Fruit fly (Drosophila melanogaster) whole organism, embryonic: Measurements from ENCODE around the gene CG2818.

Experiments
- Atf6 ChIP-seq: fragments of 200-800 bp; sonication (Bioruptor generic); IDR thresholded peaks from 2 replicates; pipeline ENCODE4 v1.3.6; 2022; ENCODE audit warnings: missing biosample characterization, missing genetic modification characterization
- BtbVII ChIP-seq: fragments of 200-800 bp; sonication (Bioruptor generic); optimal IDR thresholded peaks from 3 replicates; lab custom pipeline; 2017; ENCODE audit warnings: missing biosample characterization, mild to moderate bottlenecking, missing genetic modification characterization
- CG1024 ChIP-seq: fragments of 200-800 bp; sonication (Bioruptor generic); IDR thresholded peaks from 2 replicates; pipeline ENCODE4 v1.3.6; 2022; ENCODE audit warnings: missing biosample characterization, missing genetic modification characterization
- CG11456 ChIP-seq: fragments of 200-800 bp; sonication (Bioruptor generic); IDR thresholded peaks from 3 replicates; pipeline ENCODE4 v1.3.6; 2022; ENCODE audit warnings: missing biosample characterization, missing genetic modification characterization
- CG11695 ChIP-seq: fragments of 200-800 bp; sonication (Bioruptor generic); IDR thresholded peaks from 3 replicates; pipeline ENCODE4 v1.3.6; 2022; ENCODE audit warnings: missing biosample characterization, missing genetic modification characterization
- CG11696 ChIP-seq: fragments of 200-800 bp; sonication (Bioruptor generic); IDR thresholded peaks from 2 replicates; pipeline ENCODE4 v1.3.6; 2022; ENCODE audit warnings: missing biosample characterization, missing genetic modification characterization
- CG13296 ChIP-seq: fragments of 200-800 bp; sonication (Bioruptor generic); optimal IDR thresholded peaks from 3 replicates; lab custom pipeline; 2018; ENCODE audit warnings: missing biosample characterization, mild to moderate bottlenecking, missing genetic modification characterization
- CG14050 ChIP-seq: fragments of 200-800 bp; sonication (Bioruptor generic); IDR thresholded peaks from 3 replicates; pipeline ENCODE4 v1.3.6; 2022; ENCODE audit warnings: missing biosample characterization, missing genetic modification characterization
- CG17359 ChIP-seq: fragments of 200-800 bp; sonication (Bioruptor generic); optimal IDR thresholded peaks from 3 replicates; lab custom pipeline; 2018; ENCODE audit warnings: missing biosample characterization, mild to moderate bottlenecking, missing genetic modification characterization, moderate library complexity
- CG18599 ChIP-seq: fragments of 200-800 bp; sonication (Bioruptor generic); optimal IDR thresholded peaks from 3 replicates; lab custom pipeline; 2017; ENCODE audit warnings: missing biosample characterization, missing genetic modification characterization, mild to moderate bottlenecking, moderate library complexity, missing genetic modification reagents
- CG32532 ChIP-seq: fragments of 200-800 bp; sonication (Bioruptor generic); IDR thresholded peaks from 2 replicates; pipeline ENCODE4 v1.3.6; 2022; ENCODE audit warnings: missing biosample characterization, missing genetic modification characterization
- CG3281 ChIP-seq: fragments of 200-800 bp; sonication (Bioruptor generic); optimal IDR thresholded peaks from 3 replicates; lab custom pipeline; 2017; ENCODE audit warnings: missing biosample characterization, mild to moderate bottlenecking, missing genetic modification characterization
- CG3995 ChIP-seq: fragments of 200-800 bp; sonication (Bioruptor generic); optimal IDR thresholded peaks from 3 replicates; lab custom pipeline; 2016; ENCODE audit warnings: missing biosample characterization, missing genetic modification characterization
- CG5180 ChIP-seq: fragments of 200-800 bp; sonication (Bioruptor generic); optimal IDR thresholded peaks from 3 replicates; lab custom pipeline; 2017; ENCODE audit warnings: missing biosample characterization, missing genetic modification characterization, mild to moderate bottlenecking, moderate library complexity, missing genetic modification reagents
- CG6175 ChIP-seq: fragments of 200-800 bp; sonication (Bioruptor generic); IDR thresholded peaks from 3 replicates; pipeline ENCODE4 v1.3.6; 2022; ENCODE audit warnings: missing biosample characterization, missing genetic modification characterization
- CG9817 ChIP-seq: fragments of 200-800 bp; sonication (Bioruptor generic); optimal IDR thresholded peaks from 2 replicates; lab custom pipeline; 2018; ENCODE audit warnings: missing biosample characterization, mild to moderate bottlenecking, missing genetic modification characterization, moderate library complexity
- CHES-1-like ChIP-seq: fragments of 200-800 bp; sonication (Bioruptor generic); optimal IDR thresholded peaks from 2 replicates; lab custom pipeline; 2016; ENCODE audit warnings: missing biosample characterization, missing genetic modification characterization
- CTCF ChIP-seq: fragments of 200-800 bp; sonication (Bioruptor generic); optimal IDR thresholded peaks from 2 replicates; lab custom pipeline; 2017; ENCODE audit warnings: missing biosample characterization, mild to moderate bottlenecking, missing genetic modification characterization, moderate library complexity
- E2f2 ChIP-seq: fragments of 200-800 bp; sonication (Bioruptor generic); IDR thresholded peaks from 2 replicates; pipeline ENCODE4 v1.3.6; 2022; ENCODE audit warnings: missing biosample characterization, missing genetic modification characterization
- Elba2 ChIP-seq: fragments of 200-800 bp; sonication (Bioruptor generic); optimal IDR thresholded peaks from 3 replicates; lab custom pipeline; 2016; ENCODE audit warnings: missing biosample characterization, missing genetic modification characterization
- Fer3 ChIP-seq: fragments of 200-800 bp; sonication (Bioruptor generic); optimal IDR thresholded peaks from 2 replicates; lab custom pipeline; 2018; ENCODE audit warnings: missing biosample characterization, mild to moderate bottlenecking, missing genetic modification characterization, moderate library complexity
- GATAe ChIP-seq: fragments of 200-800 bp; sonication (Bioruptor generic); conservative IDR thresholded peaks from 2 replicates; pipeline ENCODE4 v1.3.6; 2022; ENCODE audit warnings: missing biosample characterization, missing genetic modification characterization
- H2.0 ChIP-seq: fragments of 200-800 bp; sonication (Bioruptor generic); IDR thresholded peaks from 2 replicates; pipeline ENCODE4 v1.3.6; 2022; ENCODE audit warnings: missing biosample characterization, missing genetic modification characterization
- HHEX ChIP-seq: fragments of 200-800 bp; sonication (Bioruptor generic); optimal IDR thresholded peaks from 3 replicates; lab custom pipeline; 2017; ENCODE audit warnings: missing biosample characterization, mild to moderate bottlenecking, missing genetic modification characterization, missing genetic modification reagents
- HmgZ ChIP-seq: fragments of 200-800 bp; sonication (Bioruptor generic); optimal IDR thresholded peaks from 2 replicates; lab custom pipeline; 2018; ENCODE audit warnings: missing biosample characterization, mild to moderate bottlenecking, missing genetic modification characterization
- Hsf ChIP-seq: fragments of 200-800 bp; sonication (Bioruptor generic); optimal IDR thresholded peaks from 3 replicates; lab custom pipeline; 2016; ENCODE audit warnings: missing biosample characterization, missing genetic modification characterization
- Lim3 ChIP-seq: fragments of 200-800 bp; sonication (Bioruptor generic); IDR thresholded peaks from 2 replicates; pipeline ENCODE4 v1.3.6; 2022; ENCODE audit warnings: missing biosample characterization, missing genetic modification characterization
- Med ChIP-seq: fragments of 200-800 bp; sonication (Bioruptor generic); peaks from one replicate; lab custom pipeline; 2016; ENCODE audit warnings: missing biosample characterization, missing genetic modification characterization, mild to moderate bottlenecking, inconsistent platforms, moderate library complexity
- Meics ChIP-seq: fragments of 200-800 bp; sonication (Bioruptor generic); optimal IDR thresholded peaks from 2 replicates; lab custom pipeline; 2017; ENCODE audit warnings: missing biosample characterization, mild to moderate bottlenecking, missing genetic modification characterization
- Oli ChIP-seq: fragments of 200-800 bp; sonication (Bioruptor generic); optimal IDR thresholded peaks from 2 replicates; lab custom pipeline; 2018; ENCODE audit warnings: missing biosample characterization, mild to moderate bottlenecking, missing genetic modification characterization, moderate library complexity
- Ptx1 ChIP-seq: fragments of 200-800 bp; sonication (Bioruptor generic); IDR thresholded peaks from 2 replicates; pipeline ENCODE4 v1.3.6; 2022; ENCODE audit warnings: missing biosample characterization, missing genetic modification characterization
- Sry-β ChIP-seq: fragments of 200-800 bp; sonication (Bioruptor generic); optimal IDR thresholded peaks from 2 replicates; lab custom pipeline; 2018; ENCODE audit warnings: missing biosample characterization, mild to moderate bottlenecking, missing genetic modification characterization, moderate library complexity
- Sry-δ ChIP-seq: fragments of 200-800 bp; sonication (Bioruptor generic); optimal IDR thresholded peaks from 2 replicates; lab custom pipeline; 2016; ENCODE audit warnings: missing biosample characterization, missing genetic modification characterization
- Ssrp ChIP-seq: fragments of 200-800 bp; sonication (Bioruptor generic); optimal IDR thresholded peaks from 2 replicates; lab custom pipeline; 2018; ENCODE audit warnings: missing biosample characterization, mild to moderate bottlenecking, missing genetic modification characterization, moderate library complexity
- abd-A ChIP-seq: fragments of 200-800 bp; sonication (Bioruptor generic); optimal IDR thresholded peaks from 3 replicates; lab custom pipeline; 2019; ENCODE audit warnings: missing biosample characterization, mild to moderate bottlenecking, missing genetic modification characterization, moderate library complexity
- al ChIP-seq: fragments of 200-800 bp; sonication (Bioruptor generic); IDR thresholded peaks from 2 replicates; pipeline ENCODE4 v1.3.6; 2022; ENCODE audit warnings: missing biosample characterization, missing genetic modification characterization
- amos ChIP-seq: fragments of 200-800 bp; sonication (Bioruptor generic); IDR thresholded peaks from 2 replicates; pipeline ENCODE4 v1.3.6; 2022; ENCODE audit warnings: missing biosample characterization, missing genetic modification characterization; ENCODE audit not compliant: partially characterized antibody
- bab2 ChIP-seq: fragments of 200-800 bp; sonication (Bioruptor generic); optimal IDR thresholded peaks from 2 replicates; lab custom pipeline; 2016; ENCODE audit warnings: missing biosample characterization, missing genetic modification characterization
- bcd ChIP-seq: fragments of 200-800 bp; sonication (Bioruptor generic); optimal IDR thresholded peaks from 2 replicates; lab custom pipeline; 2017; ENCODE audit warnings: missing biosample characterization, mild to moderate bottlenecking, missing genetic modification characterization
- dmrt99B ChIP-seq: fragments of 200-800 bp; sonication (Bioruptor generic); optimal IDR thresholded peaks from 2 replicates; lab custom pipeline; 2018; ENCODE audit warnings: missing biosample characterization, mild to moderate bottlenecking, missing genetic modification characterization, moderate library complexity
- fd96Cb ChIP-seq: fragments of 200-800 bp; sonication (Bioruptor generic); optimal IDR thresholded peaks from 2 replicates; lab custom pipeline; 2018; ENCODE audit warnings: missing biosample characterization, mild to moderate bottlenecking, missing genetic modification characterization, moderate library complexity
- gsb ChIP-seq: fragments of 200-800 bp; sonication (Bioruptor generic); IDR thresholded peaks from 2 replicates; pipeline ENCODE4 v1.3.6; 2022; ENCODE audit warnings: missing biosample characterization, missing genetic modification characterization
- ham ChIP-seq: fragments of 200-800 bp; sonication (Bioruptor generic); IDR thresholded peaks from 2 replicates; pipeline ENCODE4 v1.3.6; 2022; ENCODE audit warnings: missing biosample characterization, missing genetic modification characterization
- ind ChIP-seq: fragments of 200-800 bp; sonication (Bioruptor generic); optimal IDR thresholded peaks from 3 replicates; lab custom pipeline; 2016; ENCODE audit warnings: missing biosample characterization, missing genetic modification characterization
- lmd ChIP-seq: fragments of 200-800 bp; sonication (Bioruptor generic); IDR thresholded peaks from 2 replicates; pipeline ENCODE4 v1.3.6; 2022; ENCODE audit warnings: missing biosample characterization, missing genetic modification characterization
- mam ChIP-seq: fragments of 200-800 bp; sonication (Bioruptor generic); optimal IDR thresholded peaks from 3 replicates; lab custom pipeline; 2016; ENCODE audit warnings: missing biosample characterization, missing genetic modification characterization
- nau ChIP-seq: fragments of 200-800 bp; sonication (Bioruptor generic); optimal IDR thresholded peaks from 3 replicates; lab custom pipeline; 2017; ENCODE audit warnings: missing biosample characterization, mild to moderate bottlenecking, missing genetic modification characterization, missing genetic modification reagents
- org-1 ChIP-seq: fragments of 200-800 bp; sonication (Bioruptor generic); optimal IDR thresholded peaks from 2 replicates; lab custom pipeline; 2017; ENCODE audit warnings: missing biosample characterization, missing genetic modification characterization
- sens ChIP-seq: fragments of 200-800 bp; sonication (Bioruptor generic); peaks from one replicate; lab custom pipeline; 2016; ENCODE audit warnings: missing biosample characterization, missing genetic modification characterization
- so ChIP-seq: fragments of 200-800 bp; sonication (Bioruptor generic); IDR thresholded peaks from 3 replicates; pipeline ENCODE4 v1.3.6; 2022; ENCODE audit warnings: missing biosample characterization, missing genetic modification characterization
- wek ChIP-seq: fragments of 200-800 bp; sonication (Bioruptor generic); optimal IDR thresholded peaks from 3 replicates; lab custom pipeline; 2018; ENCODE audit warnings: missing biosample characterization, mild to moderate bottlenecking, missing genetic modification characterization, moderate library complexity

Gene CG2818

DNA sequence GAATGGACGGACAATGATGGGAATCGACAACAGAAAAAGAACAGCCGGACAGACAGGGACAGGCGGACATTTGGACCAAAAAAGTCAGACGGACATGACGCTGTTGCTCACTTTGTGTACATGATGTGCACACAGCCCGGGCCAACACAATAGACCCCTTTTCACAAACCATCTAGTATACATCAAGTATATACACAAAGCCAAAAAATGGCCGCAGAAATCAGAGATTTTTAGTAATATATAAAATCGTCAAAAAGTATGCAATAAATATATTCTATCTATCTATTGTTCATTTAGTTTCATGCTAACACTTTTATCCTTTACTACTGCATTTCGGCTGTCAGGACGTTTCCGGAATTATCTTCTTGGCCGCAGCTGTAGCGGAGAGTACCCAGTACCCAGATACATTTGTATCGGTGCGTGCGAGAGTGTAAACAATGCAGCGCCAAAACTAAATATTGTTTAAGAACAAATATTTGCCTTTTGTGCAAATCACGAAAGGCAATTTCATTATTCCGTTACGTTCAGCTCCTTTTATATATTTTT, 6.3 kb downstream of the CG2818 start:
- TF ChIP-seq Med (GFP tag; lab: Kevin White, UChicago), result peak; percentile 86
- TF ChIP-seq bcd (GFP tag; lab: Kevin White, UChicago), result peak; percentile 1
- peak; percentile 59 for TF ChIP-seq CG3281 (GFP tag; lab: Kevin White, UChicago)
- peak; percentile 59 for TF ChIP-seq CG11696 (GFP tag; lab: Robert Waterston, UW)
- peak; percentile 70 for TF ChIP-seq sens (GFP tag; lab: Kevin White, UChicago)
- no peak for TF ChIP-seq Sry-β
- peak; percentile 6 for TF ChIP-seq mam (GFP tag; lab: Kevin White, UChicago)
- peak; percentile 30 for TF ChIP-seq HHEX (GFP tag; lab: Kevin White, UChicago)
- peak; percentile 14 for TF ChIP-seq CG9817 (tag; lab: Kevin White, UChicago)
- TF ChIP-seq CHES-1-like, result no peak
- peak; percentile 58 for TF ChIP-seq dmrt99B (tag; lab: Kevin White, UChicago)
- no peak for TF ChIP-seq CG14050 (GFP tag; lab: Robert Waterston, UW)
- peak; percentile 36; the same call in 1 of the 2 replicates for TF ChIP-seq CG32532 (GFP tag; lab: Robert Waterston, UW)
- no peak for TF ChIP-seq Elba2 (GFP tag; lab: Kevin White, UChicago)
- no peak for TF ChIP-seq CG5180 (GFP tag; lab: Kevin White, UChicago)
- peak; percentile 16; the same call in 1 of the 2 replicates for TF ChIP-seq E2f2
- peak; percentile 70 for TF ChIP-seq Atf6 (GFP tag; lab: Robert Waterston, UW)
- TF ChIP-seq H2.0 (GFP tag; lab: Robert Waterston, UW), result 0 out of 2 replicates have a peak, but pooled peaks have one; percentile 16
- no peak for TF ChIP-seq HmgZ (tag; lab: Kevin White, UChicago)
- no peak for TF ChIP-seq Lim3 (GFP tag; lab: Robert Waterston, UW)
- peak; percentile 57 for TF ChIP-seq CG18599 (GFP tag; lab: Kevin White, UChicago)
- TF ChIP-seq wek (GFP tag; lab: Kevin White, UChicago), result no peak
- TF ChIP-seq ham, result no peak
- TF ChIP-seq BtbVII, result peak; percentile 36
- TF ChIP-seq CG13296 (GFP tag; lab: Kevin White, UChicago), result peak; percentile 18
- TF ChIP-seq CTCF, result peak; percentile 35
- TF ChIP-seq so (GFP tag; lab: Robert Waterston, UW), result 0 out of 3 replicates have a peak, but pooled peaks have one; percentile 33
- TF ChIP-seq Ssrp (tag; lab: Kevin White, UChicago), result peak; percentile 7
- no peak for TF ChIP-seq Sry-δ
- peak; percentile 3 for TF ChIP-seq Hsf (GFP tag; lab: Kevin White, UChicago)
- peak; percentile 53 for TF ChIP-seq Meics
- TF ChIP-seq Fer3 (tag; lab: Kevin White, UChicago), result peak; percentile 27
- TF ChIP-seq abd-A (tag; lab: Kevin White, UChicago), result no peak
- TF ChIP-seq CG11695 (GFP tag; lab: Robert Waterston, UW), result 0 out of 3 replicates have a peak, but pooled peaks have one; percentile 20
- TF ChIP-seq amos (GFP tag; lab: Robert Waterston, UW), result no peak
- TF ChIP-seq CG3995 (GFP tag; lab: Kevin White, UChicago), result no peak
- TF ChIP-seq CG6175, result no peak
- peak; percentile 0 for TF ChIP-seq org-1 (GFP tag; lab: Kevin White, UChicago)
- TF ChIP-seq lmd, result peak; percentile 41; the same call in 1 of the 2 replicates
- 0 out of 2 replicates have a peak, but pooled peaks have one; percentile 14 for TF ChIP-seq CG1024
- peak; percentile 36; the same call in 1 of the 2 replicates for TF ChIP-seq al (GFP tag; lab: Robert Waterston, UW)
- peak; percentile 39 for TF ChIP-seq CG17359 (tag; lab: Kevin White, UChicago)
- peak; percentile 41 for TF ChIP-seq Oli
- TF ChIP-seq Ptx1 (GFP tag; lab: Robert Waterston, UW), result peak; percentile 37; the same call in 1 of the 2 replicates
- peak; percentile 26 for TF ChIP-seq fd96Cb (tag; lab: Kevin White, UChicago)
- peak; percentile 9 for TF ChIP-seq ind
- TF ChIP-seq nau (GFP tag; lab: Kevin White, UChicago), result peak; percentile 39
- TF ChIP-seq gsb (GFP tag; lab: Robert Waterston, UW), result 0 out of 2 replicates have a peak, but pooled peaks have one; percentile 5
- TF ChIP-seq CG11456 (GFP tag; lab: Robert Waterston, UW), result no peak
- TF ChIP-seq bab2, result no peak
- no peak for TF ChIP-seq GATAe (GFP tag; lab: Robert Waterston, UW)
